Worm (Caenorhabditis elegans) whole organism, L4 larva: ENCODE data around the gene Y43C5B.3.

ENCODE experiments used
- attf-4 ChIP-seq: sonication (generic microtip); optimal IDR thresholded peaks from 3 replicates; lab custom pipeline; 2017; ENCODE audit warnings: missing biosample characterization, missing genetic modification characterization
- nhr-111 ChIP-seq: fragments of 200-800 bp; sonication (Bioruptor generic); optimal IDR thresholded peaks from 2 replicates; lab custom pipeline; 2018; ENCODE audit warnings: mild to moderate bottlenecking, missing genetic modification characterization, missing compliant biosample characterization
- nhr-28 ChIP-seq: fragments of 150-350 bp; optimal IDR thresholded peaks from 2 replicates; lab custom pipeline; 2014; ENCODE audit warnings: missing biosample characterization, missing genetic modification characterization
- nhr-41 ChIP-seq: fragments of 200-800 bp; sonication (Bioruptor generic); IDR thresholded peaks from 2 replicates; pipeline ENCODE4 v1.3.6; 2022; ENCODE audit warnings: missing genetic modification reagents, missing genetic modification characterization, missing compliant biosample characterization
- vab-7 ChIP-seq: fragments of 200-800 bp; sonication (Bioruptor generic); IDR thresholded peaks from 2 replicates; pipeline ENCODE4 v1.3.6; 2022; ENCODE audit warnings: missing genetic modification reagents, missing genetic modification characterization, missing compliant biosample characterization
- zag-1 ChIP-seq: fragments of 150-350 bp; optimal IDR thresholded peaks from 2 replicates; lab custom pipeline; 2014; ENCODE audit warnings: missing biosample characterization, missing genetic modification characterization
- zip-11 ChIP-seq: fragments of 200-800 bp; sonication (Bioruptor generic); IDR thresholded peaks from 2 replicates; pipeline ENCODE4 v1.3.6; 2022; ENCODE audit warnings: missing genetic modification characterization, missing compliant biosample characterization

DNA sequence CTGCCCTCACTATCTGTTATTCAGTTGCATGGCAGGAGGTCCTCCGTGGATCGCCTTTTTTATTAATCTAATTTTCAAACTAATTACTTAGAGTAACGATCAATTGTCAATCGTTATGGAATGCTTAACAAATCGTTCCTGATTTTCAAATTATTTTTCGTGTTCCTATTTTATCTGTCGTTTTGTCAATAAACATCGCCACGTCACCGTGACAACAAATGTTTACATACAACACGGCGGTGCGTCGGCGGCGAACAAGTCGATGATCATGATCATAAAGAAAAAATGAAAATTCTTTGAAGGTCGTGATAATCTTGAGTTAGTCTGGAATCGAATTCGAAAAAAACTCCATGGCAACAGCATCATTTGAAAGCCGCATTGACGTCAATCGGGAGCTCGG, 4.9 kb upstream of the Y43C5B.3 start:
- TF ChIP-seq nhr-41 (GFP tag; lab: Robert Waterston, UW) (no peak), attf-4 (tag; lab: Kevin White, UChicago) (no peak), zag-1 (tag; lab: Kevin White, UChicago) (no peak), zip-11 (no peak), nhr-111 (GFP tag; lab: Kevin White, UChicago) (no peak), vab-7 (GFP tag; lab: Robert Waterston, UW) (no peak), nhr-28 (tag; lab: Kevin White, UChicago) (no peak)
